Worm (Caenorhabditis elegans): ENCODE results near the gene imp-3.

Gene imp-3

ce11 chrIV:7785506-7786065 is 3.8 kb downstream of the imp-3 start, which contains the start of gene tag-322 (continued):
- TF ChIP-seq C34B4.2 (tag; optimal IDR thresholded peaks at IDR 0.05) (no peak), unc-62 (GFP tag; optimal IDR thresholded peaks at IDR 0.05) (no peak), lin-14 (GFP tag; optimal IDR thresholded peaks at IDR 0.05) (peak; percentile 75), fkh-4 (tag; optimal IDR thresholded peaks at IDR 0.05; ENCODE audit: borderline replicate concordance) (no peak), Y116A8C.19 (tag; optimal IDR thresholded peaks at IDR 0.05; ENCODE audit: borderline replicate concordance) (no peak), unc-98 (GFP tag; IDR thresholded peaks at IDR 0.05) (no peak), isw-1 (GFP tag; IDR thresholded peaks at IDR 0.05) (peak; percentile 15; the same call in 1 of the 2 replicates), dpl-1 (GFP tag; optimal IDR thresholded peaks at IDR 0.05) (peak; percentile 53 to 74 (median 72)), unc-130 (tag; optimal IDR thresholded peaks at IDR 0.05) (peak; percentile 20), sox-4 (tag; optimal IDR thresholded peaks at IDR 0.05) (peak; percentile 13), ceh-90 (tag; optimal IDR thresholded peaks at IDR 0.05) (no peak), fkh-10 (GFP tag; optimal IDR thresholded peaks at IDR 0.05) (no peak), nhr-85 (tag) (peak; percentile 83), fkh-8 (tag; optimal IDR thresholded peaks at IDR 0.05) (peak; percentile 16), nhr-47 (tag; optimal IDR thresholded peaks at IDR 0.05) (peak; percentile 80), elt-3 (tag; optimal IDR thresholded peaks at IDR 0.05) (no peak), C04F5.9 (tag; optimal IDR thresholded peaks at IDR 0.05) (no peak), dsc-1 (tag; optimal IDR thresholded peaks at IDR 0.05) (peak; percentile 75), skn-1 (tag; optimal IDR thresholded peaks at IDR 0.05) (peak; percentile 68), nhr-237 (tag; optimal IDR thresholded peaks at IDR 0.05) (no peak), nhr-77 (tag; optimal IDR thresholded peaks at IDR 0.05) (peak; percentile 31), rnt-1 (tag; optimal IDR thresholded peaks at IDR 0.05) (peak; percentile 73), mdl-1 (tag; optimal IDR thresholded peaks at IDR 0.05) (peak in 1 of 2 experiments; percentile 32), irx-1 (tag; optimal IDR thresholded peaks at IDR 0.05) (no peak)

DNA sequence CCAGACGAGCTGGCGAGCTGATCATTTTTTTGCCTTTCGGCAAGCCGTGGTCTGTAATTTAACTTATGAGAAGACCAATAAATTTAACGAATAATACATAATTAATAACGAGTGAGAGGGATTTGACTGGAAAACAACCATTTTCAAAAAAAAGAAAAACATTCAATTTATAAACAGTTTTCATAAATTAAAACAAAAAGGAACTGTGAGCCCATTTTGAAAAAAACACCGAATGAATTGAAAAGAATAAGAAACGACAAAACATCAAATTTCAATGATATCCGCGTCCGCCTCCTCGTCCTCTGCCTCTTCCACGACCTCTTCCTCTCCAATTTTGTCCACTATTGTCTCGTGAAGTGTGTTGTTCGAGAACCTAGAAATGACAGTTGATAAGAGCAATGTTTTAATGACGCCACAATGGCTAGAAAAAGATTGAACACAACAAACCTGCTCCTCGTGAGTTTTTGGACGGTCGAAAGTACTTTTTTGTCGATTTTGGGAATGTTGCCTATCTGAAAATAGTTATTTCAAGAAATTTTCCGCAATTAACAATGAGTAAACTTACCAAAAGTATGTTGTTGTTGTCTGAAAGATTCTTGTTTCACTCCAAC is 5.5 kb downstream of the imp-3 start, which contains the start of gene tag-321:
Gene tag-321, minus strand, starts transcription at position 51 of the 611 bp plus-strand sequence.
- TF ChIP-seq lin-39 (tag; optimal IDR thresholded peaks at IDR 0.05) = no peak
- TF ChIP-seq nhr-237 (tag; optimal IDR thresholded peaks at IDR 0.05) = no peak
- TF ChIP-seq elt-2 (tag; optimal IDR thresholded peaks at IDR 0.05) = no peak
- TF ChIP-seq unc-130 (tag; optimal IDR thresholded peaks at IDR 0.05) = no peak
- TF ChIP-seq F16B12.6 (tag; optimal IDR thresholded peaks at IDR 0.05) = no peak
- TF ChIP-seq blmp-1 (tag; optimal IDR thresholded peaks at IDR 0.05) = no peak

DNA sequence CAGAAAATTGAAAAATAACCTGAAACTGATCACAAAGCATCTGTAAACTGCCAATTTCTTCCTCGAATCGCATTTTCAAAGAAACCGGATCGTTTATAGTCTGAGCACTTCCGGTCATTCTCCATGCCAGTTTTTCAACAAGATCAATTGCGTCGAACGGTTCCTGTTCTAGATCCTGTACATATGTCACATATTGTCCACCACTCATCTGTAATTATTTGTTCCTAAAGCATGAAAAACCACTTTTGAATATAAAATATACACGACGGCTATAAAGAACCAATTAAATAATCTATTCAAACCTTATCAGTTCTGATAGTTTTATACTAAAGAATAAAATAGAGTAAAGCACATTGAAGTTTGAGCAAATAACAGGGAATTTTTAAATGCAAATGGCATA is 7.1 kb downstream of the imp-3 start, which contains the start of gene sec-10:
Gene sec-10, minus strand, starts transcription at position 208 of the 400 bp plus-strand sequence.
- TF ChIP-seq lin-35 (GFP tag; optimal IDR thresholded peaks at IDR 0.05) (peak in 1 of 2 experiments; percentile 12), swsn-7 (tag; optimal IDR thresholded peaks at IDR 0.05) (no peak), dpl-1 (GFP tag; optimal IDR thresholded peaks at IDR 0.05) (no peak), nhr-85 (tag) (no peak), dsc-1 (tag; optimal IDR thresholded peaks at IDR 0.05) (no peak), lir-3 (tag; optimal IDR thresholded peaks at IDR 0.05; ENCODE audit: poor library complexity) (no peak), lin-13 (GFP tag; optimal IDR thresholded peaks at IDR 0.05) (peak; percentile 3), elt-3 (tag; optimal IDR thresholded peaks at IDR 0.05) (no peak)

ce11 chrIV:7778865-7779264 is 10.5 kb downstream of the imp-3 start, which contains the start of gene rpap-3:
Gene rpap-3, minus strand, starts transcription at chrIV:7778965.
- no peak for TF ChIP-seq fos-1 (tag; optimal IDR thresholded peaks at IDR 0.05)
- no peak for TF ChIP-seq unc-62 (GFP tag; optimal IDR thresholded peaks at IDR 0.05)
- TF ChIP-seq C34B4.2 (tag; optimal IDR thresholded peaks at IDR 0.05) = no peak
- TF ChIP-seq irx-1 (tag; optimal IDR thresholded peaks at IDR 0.05) = no peak
- no peak for TF ChIP-seq unc-86 (tag; optimal IDR thresholded peaks at IDR 0.05)
- TF ChIP-seq efl-1 (optimal IDR thresholded peaks at IDR 0.05) = no peak
- no peak for TF ChIP-seq efl-1 (GFP tag; optimal IDR thresholded peaks at IDR 0.05 in 1 of 2)
